Fruit fly (Drosophila melanogaster) whole organism, wandering third instar larva: ENCODE results near the gene CG15725.

Source experiments
- Abd-B ChIP-seq: fragments of >200 bp; optimal IDR thresholded peaks from 2 replicates; lab custom pipeline; 2017; ENCODE audit warnings: missing biosample characterization, missing genetic modification characterization
- CG32264 ChIP-seq: fragments of 200-800 bp; sonication (Bioruptor generic); optimal IDR thresholded peaks from 2 replicates; lab custom pipeline; 2016; ENCODE audit warnings: missing biosample characterization, missing genetic modification characterization
- CG9705 ChIP-seq: fragments of 200-800 bp; sonication (Bioruptor generic); optimal IDR thresholded peaks from 2 replicates; lab custom pipeline; 2018; ENCODE audit warnings: missing biosample characterization, mild to moderate bottlenecking, missing genetic modification characterization
- CrebA ChIP-seq: fragments of 200-800 bp; sonication (Bioruptor generic); optimal IDR thresholded peaks from 2 replicates; lab custom pipeline; 2016; ENCODE audit warnings: missing biosample characterization, mild to moderate bottlenecking, missing genetic modification characterization, borderline replicate concordance
- Dfd ChIP-seq: fragments of >200 bp; optimal IDR thresholded peaks from 2 replicates; lab custom pipeline; 2017; ENCODE audit warnings: missing biosample characterization, missing genetic modification characterization
- Dif ChIP-seq: fragments of 200-275, 200-300 bp; sonication (Bioruptor generic); optimal IDR thresholded peaks from 2 replicates; lab custom pipeline; 2018; ENCODE audit warnings: missing biosample characterization, missing genetic modification characterization; ENCODE audit not compliant: partially characterized antibody
- GATAd ChIP-seq: sonication (Bioruptor generic); optimal IDR thresholded peaks from 2 replicates; lab custom pipeline; 2016; ENCODE audit warnings: missing biosample characterization, missing genetic modification characterization
- HLH106 ChIP-seq: fragments of 200-800 bp; optimal IDR thresholded peaks from 3 replicates; lab custom pipeline; 2019; ENCODE audit warnings: missing biosample characterization, mild to moderate bottlenecking, missing genetic modification characterization, moderate library complexity
- Hnf4 ChIP-seq: fragments of 200-800 bp; sonication (Bioruptor generic); optimal IDR thresholded peaks from 2 replicates; lab custom pipeline; 2016; ENCODE audit warnings: missing biosample characterization, mild to moderate bottlenecking, missing genetic modification characterization
- Hr78 ChIP-seq: fragments of >200 bp; optimal IDR thresholded peaks from 2 replicates; lab custom pipeline; 2017; ENCODE audit warnings: missing biosample characterization, missing genetic modification characterization
- Hr83 ChIP-seq: fragments of 200-300 bp; sonication (Bioruptor generic); optimal IDR thresholded peaks from 2 replicates; lab custom pipeline; 2016; ENCODE audit warnings: missing biosample characterization, mild to moderate bottlenecking, missing genetic modification characterization, moderate library complexity; ENCODE audit not compliant: poor library complexity, severe bottlenecking
- Jra ChIP-seq: sonication (Bioruptor generic); optimal IDR thresholded peaks from 2 replicates; lab custom pipeline; 2016; ENCODE audit warnings: missing biosample characterization, missing genetic modification characterization
- Mio ChIP-seq: sonication (Bioruptor generic); optimal IDR thresholded peaks from 2 replicates; lab custom pipeline; 2016; ENCODE audit warnings: missing biosample characterization, missing genetic modification characterization
- Myc ChIP-seq: fragments of >200 bp; optimal IDR thresholded peaks from 2 replicates; lab custom pipeline; 2017
- N ChIP-seq: fragments of >200 bp; optimal IDR thresholded peaks from 2 replicates; lab custom pipeline; 2018; ENCODE audit warnings: missing biosample characterization, missing external identifiers, missing genetic modification characterization
- OdsH ChIP-seq: fragments of 200-800 bp; sonication (Bioruptor generic); optimal IDR thresholded peaks from 2 replicates; lab custom pipeline; 2016; ENCODE audit warnings: missing biosample characterization, mild to moderate bottlenecking, missing genetic modification characterization
- Rel ChIP-seq, 2 experiments: fragments of 200-800 bp; sonication (Bioruptor generic) in 1 of 2; optimal IDR thresholded peaks; 2 replicates in 1 of 2; 3 replicates in 1 of 2; lab custom pipeline; 2016 to 2019; ENCODE audit warnings: mild to moderate bottlenecking in 2 of 2, missing biosample characterization in 2 of 2, missing genetic modification characterization in 2 of 2, moderate library complexity in 1 of 2
- Sp1 ChIP-seq: fragments of 200-800 bp; sonication (Bioruptor generic); optimal IDR thresholded peaks from 3 replicates; lab custom pipeline; 2019; ENCODE audit warnings: missing biosample characterization, mild to moderate bottlenecking, missing genetic modification characterization, moderate library complexity
- Vsx2 ChIP-seq: fragments of 200-300, 225-300 bp; sonication (Bioruptor generic); optimal IDR thresholded peaks from 2 replicates; lab custom pipeline; 2018; ENCODE audit warnings: missing biosample characterization, missing genetic modification characterization; ENCODE audit not compliant: partially characterized antibody
- br ChIP-seq: fragments of 200-800 bp; sonication (Bioruptor generic); optimal IDR thresholded peaks from 2 replicates; lab custom pipeline; 2016; ENCODE audit warnings: missing biosample characterization, missing genetic modification characterization
- brk ChIP-seq: fragments of 200-800 bp; sonication (Bioruptor generic); optimal IDR thresholded peaks from 2 replicates; lab custom pipeline; 2016; ENCODE audit warnings: missing biosample characterization, mild to moderate bottlenecking, missing genetic modification characterization
- dl ChIP-seq, 2 experiments: fragments of 175-275, 200-275 bp in 1 of 2; fragments of 200-275 bp in 1 of 2; sonication (Bioruptor generic); optimal IDR thresholded peaks; lab custom pipeline; 2018; ENCODE audit warnings: mild to moderate bottlenecking in 2 of 2, missing biosample characterization in 2 of 2, missing genetic modification characterization in 2 of 2, moderate library complexity in 2 of 2; ENCODE audit not compliant: partially characterized antibody in 2 of 2, insufficient read depth in 1 of 2
- dmrt93B ChIP-seq: fragments of 200-800 bp; sonication (Bioruptor generic); optimal IDR thresholded peaks from 2 replicates; lab custom pipeline; 2018; ENCODE audit warnings: missing biosample characterization, mild to moderate bottlenecking, missing genetic modification characterization
- dsf ChIP-seq: sonication (Bioruptor generic); optimal IDR thresholded peaks from 2 replicates; lab custom pipeline; 2016; ENCODE audit warnings: missing biosample characterization, missing genetic modification characterization, borderline replicate concordance
- ey ChIP-seq: fragments of 200-800 bp; sonication (Bioruptor generic); optimal IDR thresholded peaks from 2 replicates; lab custom pipeline; 2016; ENCODE audit warnings: missing biosample characterization, missing genetic modification characterization
- foxo ChIP-seq, 2 experiments: fragments of 200-800 bp; sonication (Bioruptor generic); optimal IDR thresholded peaks; 2 replicates in 1 of 2; 3 replicates in 1 of 2; lab custom pipeline; 2016 to 2017; ENCODE audit warnings: missing biosample characterization in 2 of 2, missing genetic modification characterization in 2 of 2
- fru ChIP-seq: fragments of 200-800 bp; sonication (Bioruptor generic); optimal IDR thresholded peaks from 3 replicates; lab custom pipeline; 2016; ENCODE audit warnings: missing biosample characterization, mild to moderate bottlenecking, missing genetic modification characterization
- h ChIP-seq: fragments of 200-800 bp; sonication (Bioruptor generic); optimal IDR thresholded peaks from 3 replicates; lab custom pipeline; 2016; ENCODE audit warnings: missing biosample characterization, mild to moderate bottlenecking, missing genetic modification characterization
- jim ChIP-seq: fragments of 175-275, 200-325 bp; sonication (Bioruptor generic); optimal IDR thresholded peaks from 2 replicates; lab custom pipeline; 2016; ENCODE audit warnings: missing biosample characterization, mild to moderate bottlenecking, missing genetic modification characterization
- lola ChIP-seq: fragments of >200 bp; optimal IDR thresholded peaks from 2 replicates; lab custom pipeline; 2017; ENCODE audit warnings: missing biosample characterization, missing genetic modification characterization
- pan ChIP-seq: fragments of >200 bp; optimal IDR thresholded peaks from 2 replicates; lab custom pipeline; 2017
- psq ChIP-seq: fragments of 200-800 bp; sonication (Bioruptor generic); optimal IDR thresholded peaks from 3 replicates; lab custom pipeline; 2017; ENCODE audit warnings: missing biosample characterization, mild to moderate bottlenecking, missing genetic modification characterization, moderate library complexity
- rgr ChIP-seq: fragments of 200-800 bp; sonication (Bioruptor generic); optimal IDR thresholded peaks from 3 replicates; lab custom pipeline; 2016; ENCODE audit warnings: missing biosample characterization, mild to moderate bottlenecking, missing genetic modification characterization
- sage ChIP-seq: fragments of 200-800 bp; sonication (Bioruptor generic); optimal IDR thresholded peaks from 2 replicates; lab custom pipeline; 2016; ENCODE audit warnings: missing biosample characterization, mild to moderate bottlenecking, missing genetic modification characterization
- sv ChIP-seq: fragments of 200-800 bp; sonication (Bioruptor generic); optimal IDR thresholded peaks from 3 replicates; lab custom pipeline; 2016; ENCODE audit warnings: missing biosample characterization, missing genetic modification characterization
- tai ChIP-seq: sonication (Bioruptor generic); optimal IDR thresholded peaks from 2 replicates; lab custom pipeline; 2016; ENCODE audit warnings: missing biosample characterization, missing genetic modification characterization
- usp ChIP-seq: fragments of >200 bp; optimal IDR thresholded peaks from 2 replicates; lab custom pipeline; 2017; ENCODE audit warnings: missing biosample characterization, missing genetic modification characterization
- woc ChIP-seq: sonication (Bioruptor generic); optimal IDR thresholded peaks from 2 replicates; lab custom pipeline; 2016; ENCODE audit warnings: missing biosample characterization, mild to moderate bottlenecking, missing genetic modification characterization

Gene CG15725

dm6 chrX:12665112-12665795 is 40.4 kb upstream of the CG15725 start (continued):
- peak; percentile 87 for TF ChIP-seq h (GFP tag; lab: Kevin White, UChicago)
- TF ChIP-seq Hr78, result no peak
- TF ChIP-seq CrebA (GFP tag; lab: Kevin White, UChicago), result peak; percentile 22
- no peak for TF ChIP-seq lola (GFP tag; lab: Kevin White, UChicago)
- peak; percentile 27 for TF ChIP-seq Rel (GFP tag; optimal IDR thresholded peaks at IDR 0.05; lab: Kevin White, UChicago)
- peak; percentile 67 for TF ChIP-seq Rel (tag; optimal IDR thresholded peaks at IDR 0.05; lab: Kevin White, UChicago)
- TF ChIP-seq Vsx2 (GFP tag; lab: Kevin White, UChicago), result no peak

dm6 chrX:12665796-12666338 is 39.8 kb upstream of the CG15725 start:
- TF ChIP-seq dsf (GFP tag; lab: Kevin White, UChicago) (no peak), HLH106 (tag; lab: Kevin White, UChicago) (no peak), fru (GFP tag; lab: Kevin White, UChicago) (no peak), Hr78 (no peak), pan (lab: Kevin White, UChicago) (no peak), sv (GFP tag; lab: Kevin White, UChicago) (no peak)

DNA sequence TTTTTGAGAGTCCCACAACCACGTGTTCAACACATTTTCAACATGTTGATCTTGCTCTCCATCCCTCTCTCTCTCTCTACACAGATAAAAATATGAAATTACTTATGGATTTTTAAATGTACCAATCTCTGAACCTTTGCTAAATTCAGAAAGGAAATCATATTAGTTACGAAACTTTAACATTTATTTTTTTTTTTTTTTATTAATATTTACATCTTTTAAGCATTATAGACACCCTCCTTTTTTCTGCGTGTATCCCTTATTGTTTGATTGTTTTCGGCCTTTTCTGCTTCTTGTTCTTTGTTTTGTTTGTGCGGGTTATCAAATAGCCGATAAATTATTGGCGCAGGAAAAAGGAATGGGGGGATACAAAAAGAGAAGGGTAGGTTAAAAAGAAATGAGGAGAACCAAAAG is 39.2 kb upstream of the CG15725 start:
- peak; percentile 94 for TF ChIP-seq fru (GFP tag; lab: Kevin White, UChicago)
- peak; percentile 88 for TF ChIP-seq dmrt93B
- no peak for TF ChIP-seq Abd-B (GFP tag; lab: Kevin White, UChicago)
- TF ChIP-seq Hnf4, result peak; percentile 93
- TF ChIP-seq woc (GFP tag; lab: Kevin White, UChicago), result peak; percentile 81
- peak; percentile 79 for TF ChIP-seq GATAd (GFP tag; lab: Kevin White, UChicago)
- no peak for TF ChIP-seq lola (GFP tag; lab: Kevin White, UChicago)
- TF ChIP-seq N (GFP tag; lab: Kevin White, UChicago), result no peak
- TF ChIP-seq h (GFP tag; lab: Kevin White, UChicago), result peak; percentile 95
- no peak for TF ChIP-seq Mio (GFP tag; lab: Kevin White, UChicago)
- peak; percentile 94 for TF ChIP-seq rgr (GFP tag; lab: Kevin White, UChicago)
- TF ChIP-seq Dif (GFP tag; lab: Kevin White, UChicago), result no peak
- TF ChIP-seq Hr78, result no peak
- peak; percentile 75 for TF ChIP-seq dsf (GFP tag; lab: Kevin White, UChicago)
- TF ChIP-seq pan (lab: Kevin White, UChicago), result no peak
- TF ChIP-seq Sp1, result peak; percentile 99
- peak; percentile 98 for TF ChIP-seq psq (GFP tag; lab: Kevin White, UChicago)
- TF ChIP-seq CrebA (GFP tag; lab: Kevin White, UChicago), result no peak
- peak; percentile 71 for TF ChIP-seq Rel (GFP tag; optimal IDR thresholded peaks at IDR 0.05; lab: Kevin White, UChicago)
- peak; percentile 91 for TF ChIP-seq Rel (tag; optimal IDR thresholded peaks at IDR 0.05; lab: Kevin White, UChicago)
- peak; percentile 85 for TF ChIP-seq sv (GFP tag; lab: Kevin White, UChicago)
- TF ChIP-seq usp (GFP tag; lab: Kevin White, UChicago), result no peak
- TF ChIP-seq Dfd, result no peak
- TF ChIP-seq Hr83, result no peak
- peak; percentile 84 for TF ChIP-seq br
- peak; percentile 71 for TF ChIP-seq CG32264 (GFP tag; lab: Kevin White, UChicago)
- TF ChIP-seq Jra (GFP tag; lab: Kevin White, UChicago), result peak; percentile 88
- TF ChIP-seq CG9705 (GFP tag; lab: Kevin White, UChicago), result peak; percentile 84
- TF ChIP-seq HLH106 (tag; lab: Kevin White, UChicago), result peak; percentile 98
- peak; percentile 88 for TF ChIP-seq ey
- TF ChIP-seq foxo (GFP tag; optimal IDR thresholded peaks at IDR 0.05; lab: Kevin White, UChicago), result peak in 1 of 2 experiments; percentile 95
- TF ChIP-seq Vsx2 (GFP tag; lab: Kevin White, UChicago), result no peak
- no peak for TF ChIP-seq jim
- TF ChIP-seq sage (GFP tag; lab: Kevin White, UChicago), result peak; percentile 93
- no peak for TF ChIP-seq dl (GFP tag; optimal IDR thresholded peaks at IDR 0.05; lab: Kevin White, UChicago; ENCODE audit: insufficient read depth in 1 of 2, partially characterized antibody in 2 of 2)
- TF ChIP-seq brk (GFP tag; lab: Kevin White, UChicago), result peak; percentile 89
- TF ChIP-seq Myc (lab: Kevin White, UChicago), result no peak
- peak; percentile 95 for TF ChIP-seq OdsH
- peak; percentile 79 for TF ChIP-seq tai
